Worm (Caenorhabditis elegans) whole organism, young adult: ENCODE results near the gene gpd-4.
A peak's percentile ranks its signal among the peaks of the same experiment; 100 is the strongest.

Experiments
- ama-1 ChIP-seq, 3 experiments: fragments of 150-350 bp in 1 of 3; sonication (generic microtip) in 2 of 3; optimal IDR thresholded peaks; 2 replicates each; lab custom pipeline; 2014 to 2018; ENCODE audit warnings: missing biosample characterization in 2 of 3, missing genetic modification characterization in 2 of 3, missing genetic modification reagents in 2 of 3
- aptf-2 ChIP-seq: fragments of 200-800 bp; sonication (Bioruptor generic); conservative IDR thresholded peaks from 2 replicates; pipeline ENCODE4 v1.3.6; 2022; ENCODE audit warnings: missing genetic modification reagents, missing genetic modification characterization, missing compliant biosample characterization
- athp-1 ChIP-seq: sonication (generic microtip); optimal IDR thresholded peaks from 2 replicates; lab custom pipeline; 2017; ENCODE audit warnings: mild to moderate bottlenecking, missing genetic modification characterization, missing compliant biosample characterization
- bed-2 ChIP-seq: fragments of 200-800 bp; sonication (Bioruptor generic); IDR thresholded peaks from 2 replicates; pipeline ENCODE4 v1.3.6; 2022; ENCODE audit warnings: missing genetic modification reagents, missing genetic modification characterization, missing compliant biosample characterization
- ccch-3 ChIP-seq: fragments of 200-800 bp; sonication (Bioruptor generic); optimal IDR thresholded peaks from 2 replicates; lab custom pipeline; 2018; ENCODE audit warnings: mild to moderate bottlenecking, missing genetic modification characterization, missing compliant biosample characterization
- efl-1 ChIP-seq: fragments of 150-350 bp; optimal IDR thresholded peaks from 2 replicates; lab custom pipeline; 2014; ENCODE audit warnings: missing biosample characterization, missing genetic modification reagents, missing genetic modification characterization
- hlh-12 ChIP-seq: sonication (generic microtip); optimal IDR thresholded peaks from 2 replicates; lab custom pipeline; 2016; ENCODE audit warnings: missing genetic modification characterization, missing compliant biosample characterization
- mes-4 ChIP-seq: sonication (generic microtip); optimal IDR thresholded peaks from 2 replicates; lab custom pipeline; 2016; ENCODE audit warnings: missing genotype, missing genetic modification characterization, missing compliant biosample characterization
- nfya-1 ChIP-seq: sonication (generic microtip); optimal IDR thresholded peaks from 2 replicates; lab custom pipeline; 2017; ENCODE audit warnings: antibody characterized with exemption, missing compliant biosample characterization, missing genetic modification characterization, borderline replicate concordance; ENCODE audit not compliant: insufficient read depth
- pbrm-1 ChIP-seq: fragments of 200-800 bp; sonication (Bioruptor generic); IDR thresholded peaks from 2 replicates; pipeline ENCODE4 v1.3.6; 2022; ENCODE audit warnings: missing genetic modification reagents, missing genetic modification characterization, missing compliant biosample characterization
- rpc-1 ChIP-seq, 2 experiments: fragments of 150-350 bp in 1 of 2; sonication (generic microtip) in 1 of 2; optimal IDR thresholded peaks; 2 replicates each; lab custom pipeline; 2014 to 2018; ENCODE audit warnings: missing biosample characterization in 1 of 2, missing genetic modification characterization in 1 of 2, missing genetic modification reagents in 1 of 2, missing genotype in 1 of 2
- zfh-2 ChIP-seq: fragments of 200-800 bp; sonication (Bioruptor generic); conservative IDR thresholded peaks from 2 replicates; pipeline ENCODE4 v1.3.6; 2022; ENCODE audit warnings: missing genetic modification reagents, missing genetic modification characterization, missing compliant biosample characterization

ce11 chrII:10202275-10202674 lies 31.2 kb downstream of the gpd-4 start:
- TF ChIP-seq mes-4 (tag; lab: Kevin White, UChicago) (no peak), aptf-2 (GFP tag; lab: Robert Waterston, UW) (no peak), rpc-1 (optimal IDR thresholded peaks at IDR 0.05; lab: Kevin White, UChicago) (no peak), rpc-1 (tag; optimal IDR thresholded peaks at IDR 0.05; lab: Kevin White, UChicago) (no peak), ccch-3 (GFP tag; lab: Kevin White, UChicago) (no peak), athp-1 (tag; lab: Kevin White, UChicago) (no peak), zfh-2 (peak; percentile 55; the same call in 1 of the 2 replicates), ama-1 (optimal IDR thresholded peaks at IDR 0.05; lab: Kevin White, UChicago) (no peak), ama-1 (GFP tag; optimal IDR thresholded peaks at IDR 0.05; lab: Kevin White, UChicago) (no peak), hlh-12 (no peak), bed-2 (GFP tag; lab: Robert Waterston, UW) (no peak), efl-1 (GFP tag; lab: Kevin White, UChicago) (no peak), pbrm-1 (GFP tag; lab: Robert Waterston, UW) (no peak), nfya-1 (tag; lab: Kevin White, UChicago) (no peak)
